Fruit fly (Drosophila melanogaster) whole organism, embryonic: ENCODE measurements around the gene CG14694.

Experiments used
- Atf-2 ChIP-seq: fragments of 200-800 bp; sonication (Bioruptor generic); optimal IDR thresholded peaks from 2 replicates; lab custom pipeline; 2016; ENCODE audit warnings: missing biosample characterization, missing genetic modification characterization
- CG10267 ChIP-seq: fragments of 200-800 bp; sonication (Bioruptor generic); optimal IDR thresholded peaks from 2 replicates; lab custom pipeline; 2018; ENCODE audit warnings: missing biosample characterization, mild to moderate bottlenecking, missing genetic modification characterization, moderate library complexity
- CG10543 ChIP-seq: fragments of 200-800 bp; sonication (Bioruptor generic); optimal IDR thresholded peaks from 3 replicates; lab custom pipeline; 2017; ENCODE audit warnings: missing biosample characterization, mild to moderate bottlenecking, missing genetic modification characterization, moderate library complexity
- CG10979 ChIP-seq: fragments of 200-800 bp; sonication (Bioruptor generic); optimal IDR thresholded peaks from 2 replicates; lab custom pipeline; 2018; ENCODE audit warnings: missing biosample characterization, mild to moderate bottlenecking, missing genetic modification characterization, moderate library complexity
- CG11093 ChIP-seq: fragments of 200-800 bp; sonication (Bioruptor generic); IDR thresholded peaks from 3 replicates; pipeline ENCODE4 v1.3.6; 2022; ENCODE audit warnings: missing biosample characterization, missing genetic modification characterization
- CG11456 ChIP-seq: fragments of 200-800 bp; sonication (Bioruptor generic); IDR thresholded peaks from 3 replicates; pipeline ENCODE4 v1.3.6; 2022; ENCODE audit warnings: missing biosample characterization, missing genetic modification characterization
- CG11723 ChIP-seq: fragments of 200-800 bp; sonication (Bioruptor generic); optimal IDR thresholded peaks from 2 replicates; lab custom pipeline; 2017; ENCODE audit warnings: missing biosample characterization, mild to moderate bottlenecking, missing genetic modification characterization
- CG1233 ChIP-seq: fragments of 200-800 bp; sonication (Bioruptor generic); optimal IDR thresholded peaks from 4 replicates; lab custom pipeline; 2018; ENCODE audit warnings: missing biosample characterization, mild to moderate bottlenecking, missing genetic modification characterization
- CG13287 ChIP-seq: fragments of 200-800 bp; sonication (Bioruptor generic); IDR thresholded peaks from 2 replicates; pipeline ENCODE4 v1.3.6; 2022; ENCODE audit warnings: missing biosample characterization, missing genetic modification characterization; ENCODE audit not compliant: partially characterized antibody
- CG13296 ChIP-seq: fragments of 200-800 bp; sonication (Bioruptor generic); optimal IDR thresholded peaks from 3 replicates; lab custom pipeline; 2018; ENCODE audit warnings: missing biosample characterization, mild to moderate bottlenecking, missing genetic modification characterization
- CG14441 ChIP-seq: fragments of 200-800 bp; sonication (Bioruptor generic); IDR thresholded peaks from 2 replicates; pipeline ENCODE4 v1.3.6; 2022; ENCODE audit warnings: missing biosample characterization, missing genetic modification characterization
- CG1529 ChIP-seq: fragments of 200-800 bp; sonication (Bioruptor generic); optimal IDR thresholded peaks from 3 replicates; lab custom pipeline; 2018; ENCODE audit warnings: missing biosample characterization, missing genetic modification characterization
- CG17361 ChIP-seq: fragments of 200-800 bp; sonication (Bioruptor generic); IDR thresholded peaks from 3 replicates; pipeline ENCODE4 v1.3.6; 2022; ENCODE audit warnings: missing biosample characterization, missing genetic modification characterization
- CG31441 ChIP-seq: fragments of 200-800 bp; sonication (Bioruptor generic); IDR thresholded peaks from 2 replicates; pipeline ENCODE4 v1.3.6; 2022; ENCODE audit warnings: missing biosample characterization, missing genetic modification characterization
- CG3163 ChIP-seq: fragments of 200-800 bp; sonication (Bioruptor generic); optimal IDR thresholded peaks from 3 replicates; lab custom pipeline; 2016; ENCODE audit warnings: missing biosample characterization, missing genetic modification characterization
- CG32532 ChIP-seq: fragments of 200-800 bp; sonication (Bioruptor generic); IDR thresholded peaks from 2 replicates; pipeline ENCODE4 v1.3.6; 2022; ENCODE audit warnings: missing biosample characterization, missing genetic modification characterization
- CG3847 ChIP-seq: fragments of 200-800 bp; sonication (Bioruptor generic); IDR thresholded peaks from 2 replicates; pipeline ENCODE4 v1.3.6; 2022; ENCODE audit warnings: missing biosample characterization, missing genetic modification characterization
- CG4404 ChIP-seq: fragments of 200-800 bp; sonication (Bioruptor generic); IDR thresholded peaks from 2 replicates; pipeline ENCODE4 v1.3.6; 2022; ENCODE audit warnings: missing biosample characterization, missing genetic modification characterization
- CG4730 ChIP-seq: fragments of 200-800 bp; sonication (Bioruptor generic); IDR thresholded peaks from 2 replicates; pipeline ENCODE4 v1.3.6; 2022; ENCODE audit warnings: missing biosample characterization, missing genetic modification characterization
- CG7271 ChIP-seq: fragments of 200-800 bp; sonication (Bioruptor generic); optimal IDR thresholded peaks from 2 replicates; lab custom pipeline; 2018; ENCODE audit warnings: missing biosample characterization, mild to moderate bottlenecking, missing genetic modification characterization, moderate library complexity
- CG8478 ChIP-seq: fragments of >200 bp; optimal IDR thresholded peaks from 2 replicates; lab custom pipeline; 2018
- CG9876 ChIP-seq: fragments of 200-800 bp; sonication (Bioruptor generic); optimal IDR thresholded peaks from 2 replicates; lab custom pipeline; 2016; ENCODE audit warnings: missing biosample characterization, missing genetic modification characterization
- Dp ChIP-seq: fragments of 200-800 bp; sonication (Bioruptor generic); optimal IDR thresholded peaks from 2 replicates; lab custom pipeline; 2018; ENCODE audit warnings: missing biosample characterization, mild to moderate bottlenecking, missing genetic modification characterization, moderate library complexity
- Ets97D ChIP-seq: fragments of 200-800 bp; sonication (Bioruptor generic); optimal IDR thresholded peaks from 3 replicates; lab custom pipeline; 2016; ENCODE audit warnings: missing biosample characterization, missing genetic modification characterization
- Hr3 ChIP-seq: fragments of 200-800 bp; sonication (Bioruptor generic); optimal IDR thresholded peaks from 3 replicates; lab custom pipeline; 2016; ENCODE audit warnings: missing biosample characterization, missing genetic modification characterization
- Lhr ChIP-seq: fragments of 200-800 bp; sonication (Bioruptor generic); optimal IDR thresholded peaks from 3 replicates; lab custom pipeline; 2017; ENCODE audit warnings: mild to moderate bottlenecking, missing biosample characterization, missing genetic modification reagents, missing genetic modification characterization
- MESR4 ChIP-seq: fragments of 200-800 bp; sonication (Bioruptor generic); optimal IDR thresholded peaks from 2 replicates; lab custom pipeline; 2018; ENCODE audit warnings: missing biosample characterization, mild to moderate bottlenecking, missing genetic modification characterization, moderate library complexity
- Mrtf ChIP-seq: fragments of 200-800 bp; sonication (Bioruptor generic); IDR thresholded peaks from 3 replicates; pipeline ENCODE4 v1.3.6; 2022; ENCODE audit warnings: missing biosample characterization, missing genetic modification characterization
- Tbp ChIP-seq: fragments of >200 bp; optimal IDR thresholded peaks from 2 replicates; lab custom pipeline; 2018; ENCODE audit warnings: missing biosample characterization, missing genetic modification characterization
- al ChIP-seq: fragments of 200-800 bp; sonication (Bioruptor generic); IDR thresholded peaks from 2 replicates; pipeline ENCODE4 v1.3.6; 2022; ENCODE audit warnings: missing biosample characterization, missing genetic modification characterization
- ato ChIP-seq: fragments of 200-800 bp; sonication (Bioruptor generic); IDR thresholded peaks from 2 replicates; pipeline ENCODE4 v1.3.6; 2022; ENCODE audit warnings: missing biosample characterization, missing genetic modification characterization; ENCODE audit not compliant: partially characterized antibody
- bbx ChIP-seq: fragments of 200-800 bp; sonication (Bioruptor generic); IDR thresholded peaks from 2 replicates; pipeline ENCODE4 v1.3.6; 2022; ENCODE audit warnings: missing biosample characterization, missing genetic modification characterization; ENCODE audit not compliant: partially characterized antibody
- bowl ChIP-seq: fragments of 200-800 bp; sonication (Bioruptor generic); IDR thresholded peaks from 2 replicates; pipeline ENCODE4 v1.3.6; 2022; ENCODE audit warnings: missing biosample characterization, missing genetic modification characterization
- chif ChIP-seq, 2 experiments: fragments of 200-800 bp; sonication (Bioruptor generic); optimal IDR thresholded peaks; 3 replicates each; lab custom pipeline; 2016; ENCODE audit warnings: missing biosample characterization in 2 of 2, missing genetic modification characterization in 2 of 2
- chn ChIP-seq: fragments of 200-800 bp; sonication (Bioruptor generic); optimal IDR thresholded peaks from 2 replicates; lab custom pipeline; 2016; ENCODE audit warnings: missing biosample characterization, missing genetic modification characterization
- crp ChIP-seq, 2 experiments: fragments of 200-800 bp; sonication (Bioruptor generic); optimal IDR thresholded peaks; 2 replicates in 1 of 2; 3 replicates in 1 of 2; lab custom pipeline; 2017; ENCODE audit warnings: missing biosample characterization in 2 of 2, missing genetic modification characterization in 2 of 2, mild to moderate bottlenecking in 1 of 2, moderate library complexity in 1 of 2
- danr ChIP-seq: fragments of 200-800 bp; sonication (Bioruptor generic); IDR thresholded peaks from 2 replicates; pipeline ENCODE4 v1.3.6; 2022; ENCODE audit warnings: missing biosample characterization, missing genetic modification characterization
- emc ChIP-seq: fragments of 200-800 bp; sonication (Bioruptor generic); optimal IDR thresholded peaks from 2 replicates; lab custom pipeline; 2016; ENCODE audit warnings: missing biosample characterization, missing genetic modification characterization
- fu2 ChIP-seq: fragments of 200-800 bp; sonication (Bioruptor generic); optimal IDR thresholded peaks from 2 replicates; lab custom pipeline; 2016; ENCODE audit warnings: missing biosample characterization, missing genetic modification characterization
- gcm ChIP-seq: fragments of 200-800 bp; sonication (Bioruptor generic); optimal IDR thresholded peaks from 2 replicates; lab custom pipeline; 2019; ENCODE audit warnings: missing biosample characterization, mild to moderate bottlenecking, missing genetic modification characterization, moderate library complexity
- jing ChIP-seq: fragments of 200-800 bp; sonication (Bioruptor generic); optimal IDR thresholded peaks from 2 replicates; lab custom pipeline; 2018; ENCODE audit warnings: missing biosample characterization, mild to moderate bottlenecking, missing genetic modification characterization
- nerfin-1 ChIP-seq: fragments of 200-800 bp; sonication (Bioruptor generic); optimal IDR thresholded peaks from 3 replicates; lab custom pipeline; 2019; ENCODE audit warnings: missing biosample characterization, mild to moderate bottlenecking, missing genetic modification characterization, moderate library complexity
- nerfin-2 ChIP-seq: fragments of 200-800 bp; sonication (Bioruptor generic); IDR thresholded peaks from 2 replicates; pipeline ENCODE4 v1.3.6; 2022; ENCODE audit warnings: missing biosample characterization, missing genetic modification characterization; ENCODE audit not compliant: partially characterized antibody
- pan ChIP-seq, 4 experiments: fragments of >200 bp in 3 of 4; fragments of 200-800 bp in 1 of 4; sonication (Bioruptor generic) in 1 of 4; optimal IDR thresholded peaks in 3 of 4; IDR thresholded peaks in 1 of 4; 2 replicates each; pipeline versions ENCODE4 v1.3.6 to Lab custom; 2017 to 2022; ENCODE audit warnings: missing biosample characterization in 2 of 4, missing genetic modification characterization in 2 of 4, mixed read lengths in 1 of 4
- seq ChIP-seq: fragments of 200-800 bp; sonication (Bioruptor generic); IDR thresholded peaks from 2 replicates; pipeline ENCODE4 v1.3.6; 2022; ENCODE audit warnings: missing biosample characterization, missing genetic modification characterization
- sim ChIP-seq: fragments of 200-800 bp; sonication (Bioruptor generic); IDR thresholded peaks from 2 replicates; pipeline ENCODE4 v1.3.6; 2022; ENCODE audit warnings: missing biosample characterization, missing genetic modification characterization
- slou ChIP-seq: fragments of 200-800 bp; sonication (Bioruptor generic); optimal IDR thresholded peaks from 3 replicates; lab custom pipeline; 2016; ENCODE audit warnings: missing biosample characterization, missing genetic modification characterization
- trem ChIP-seq: fragments of 200-800 bp; optimal IDR thresholded peaks from 3 replicates; lab custom pipeline; 2019; ENCODE audit warnings: missing biosample characterization, mild to moderate bottlenecking, missing genetic modification characterization, moderate library complexity
- wek ChIP-seq: fragments of 200-800 bp; sonication (Bioruptor generic); optimal IDR thresholded peaks from 3 replicates; lab custom pipeline; 2018; ENCODE audit warnings: missing biosample characterization, mild to moderate bottlenecking, missing genetic modification characterization, moderate library complexity
- yki ChIP-seq: fragments of >200 bp; optimal IDR thresholded peaks from 3 replicates; lab custom pipeline; 2018

CG14694 gene

dm6 chr3R:10849515-10849973, 10.1 kb downstream of the CG14694 start, which contains the start of gene CG42394 (continued):
- TF ChIP-seq nerfin-2 (GFP tag; lab: Robert Waterston, UW) (peak; percentile 39), yki (lab: Kevin White, UChicago) (no peak), al (peak; percentile 91), CG4730 (GFP tag; lab: Robert Waterston, UW) (peak; percentile 85), Mrtf (GFP tag; lab: Robert Waterston, UW) (peak; percentile 87), bbx (GFP tag; lab: Robert Waterston, UW) (0 out of 2 replicates have a peak, but pooled peaks have one; percentile 37), CG4404 (GFP tag; lab: Robert Waterston, UW) (peak; percentile 90), Atf-2 (GFP tag; lab: Kevin White, UChicago) (peak; percentile 58), crp (GFP tag; optimal IDR thresholded peaks at IDR 0.05; lab: Kevin White, UChicago) (peak in 1 of 2 experiments; percentile 51), CG32532 (GFP tag; lab: Robert Waterston, UW) (peak; percentile 97), emc (GFP tag; lab: Kevin White, UChicago) (peak; percentile 18), CG3163 (GFP tag; lab: Kevin White, UChicago) (peak; percentile 50), Ets97D (GFP tag; lab: Kevin White, UChicago) (peak; percentile 40), Hr3 (peak; percentile 87), pan (optimal IDR thresholded peaks at IDR 0.05; lab: Kevin White, UChicago) (no peak), pan (GFP tag; optimal IDR thresholded peaks at IDR 0.05 in 1 of 2, IDR thresholded peaks at IDR 0.05 in 1 of 2) (peak in 1 of 2 experiments; percentile 93), CG13296 (peak; percentile 94), CG8478 (lab: Kevin White, UChicago) (no peak), bowl (peak; percentile 87), danr (peak; percentile 87), CG14441 (peak; percentile 93), MESR4 (GFP tag; lab: Kevin White, UChicago) (peak; percentile 25), fu2 (GFP tag; lab: Kevin White, UChicago) (peak; percentile 53), seq (GFP tag; lab: Robert Waterston, UW) (peak; percentile 93), CG11723 (GFP tag; lab: Kevin White, UChicago) (peak; percentile 90), CG11456 (peak; percentile 94), CG9876 (no peak), ato (no peak), CG10979 (peak; percentile 98), CG31441 (GFP tag; lab: Robert Waterston, UW) (peak; percentile 99), wek (peak; percentile 12), Tbp (GFP tag; lab: Kevin White, UChicago) (no peak), nerfin-1 (tag; lab: Kevin White, UChicago) (peak; percentile 92), CG10267 (tag; lab: Kevin White, UChicago) (peak; percentile 94), jing (GFP tag; lab: Kevin White, UChicago) (peak; percentile 73), trem (tag; lab: Kevin White, UChicago) (peak; percentile 95), CG17361 (GFP tag; lab: Robert Waterston, UW) (peak; percentile 99), CG7271 (tag; lab: Kevin White, UChicago) (peak; percentile 96), slou (GFP tag; lab: Kevin White, UChicago) (peak; percentile 84), Dp (GFP tag; lab: Kevin White, UChicago) (peak; percentile 5), chn (GFP tag; lab: Kevin White, UChicago) (peak; percentile 71), CG11093 (peak; percentile 87), CG1529 (GFP tag; lab: Kevin White, UChicago) (peak; percentile 90), CG13287 (GFP tag; lab: Robert Waterston, UW) (peak; percentile 64; the same call in 1 of the 2 replicates), sim (GFP tag; lab: Robert Waterston, UW) (peak; percentile 90), CG1233 (GFP tag; lab: Kevin White, UChicago) (peak; percentile 96), chif (GFP tag; optimal IDR thresholded peaks at IDR 0.05; lab: Kevin White, UChicago) (peak; percentile 56 to 75), CG3847 (peak; percentile 87), CG10543 (GFP tag; lab: Kevin White, UChicago) (peak; percentile 85), Lhr (GFP tag; lab: Kevin White, UChicago) (peak; percentile 75), gcm (peak; percentile 94)
